Worm (Caenorhabditis elegans): ENCODE results near the gene nhr-145.

Gene nhr-145

ce11 chrV:19133507-19133906, 46.0 kb downstream of the nhr-145 start, which contains the start of gene Y39B6A.10:
Gene Y39B6A.10, minus strand, starts transcription at chrV:19133607.
- TF ChIP-seq unc-62 (GFP tag; optimal IDR thresholded peaks at IDR 0.05), result no peak

- TF ChIP-seq unc-62 (GFP tag; optimal IDR thresholded peaks at IDR 0.05), result no peak
Measured at ce11 chrV:19136206-19136605, 48.7 kb downstream of the nhr-145 start, which contains the start of gene Y39B6A.9. Gene Y39B6A.9, plus strand, starts transcription at chrV:19136506.

- TF ChIP-seq unc-62 (GFP tag; optimal IDR thresholded peaks at IDR 0.05), result no peak
Measured at ce11 chrV:19140495-19140894, 53.0 kb downstream of the nhr-145 start, which contains the start of gene cpg-23. Gene cpg-23, plus strand, starts transcription at chrV:19140795.

Measured in whole organism, dauer.